Fruit fly (Drosophila melanogaster) whole organism, embryonic: ENCODE measurements around the gene Cisd2.

Experiments used
- CG10543 ChIP-seq: fragments of 200-800 bp; sonication (Bioruptor generic); optimal IDR thresholded peaks from 3 replicates; lab custom pipeline; 2017; ENCODE audit warnings: missing biosample characterization, mild to moderate bottlenecking, missing genetic modification characterization, moderate library complexity
- CG10979 ChIP-seq: fragments of 200-800 bp; sonication (Bioruptor generic); optimal IDR thresholded peaks from 2 replicates; lab custom pipeline; 2018; ENCODE audit warnings: missing biosample characterization, mild to moderate bottlenecking, missing genetic modification characterization, moderate library complexity
- CG12391 ChIP-seq: fragments of 200-800 bp; sonication (Bioruptor generic); optimal IDR thresholded peaks from 3 replicates; lab custom pipeline; 2018; ENCODE audit warnings: missing biosample characterization, mild to moderate bottlenecking, missing genetic modification characterization, moderate library complexity
- CG12769 ChIP-seq: fragments of 200-800 bp; sonication (Bioruptor generic); optimal IDR thresholded peaks from 2 replicates; lab custom pipeline; 2019; ENCODE audit warnings: missing biosample characterization, mild to moderate bottlenecking, missing genetic modification characterization, moderate library complexity
- CG16815 ChIP-seq: fragments of 200-800 bp; sonication (Bioruptor generic); optimal IDR thresholded peaks from 3 replicates; lab custom pipeline; 2017; ENCODE audit warnings: missing biosample characterization, mild to moderate bottlenecking, missing genetic modification characterization
- CG17328 ChIP-seq: fragments of 200-800 bp; sonication (Bioruptor generic); IDR thresholded peaks from 2 replicates; pipeline ENCODE4 v1.3.6; 2022; ENCODE audit warnings: missing biosample characterization, missing genetic modification characterization
- CG17359 ChIP-seq: fragments of 200-800 bp; sonication (Bioruptor generic); optimal IDR thresholded peaks from 3 replicates; lab custom pipeline; 2018; ENCODE audit warnings: missing biosample characterization, mild to moderate bottlenecking, missing genetic modification characterization, moderate library complexity
- CG17912 ChIP-seq: fragments of 200-800 bp; sonication (Bioruptor generic); optimal IDR thresholded peaks from 2 replicates; lab custom pipeline; 2018; ENCODE audit warnings: missing biosample characterization, mild to moderate bottlenecking, missing genetic modification characterization
- CG18262 ChIP-seq: fragments of 200-800 bp; optimal IDR thresholded peaks from 3 replicates; lab custom pipeline; 2019; ENCODE audit warnings: missing biosample characterization, mild to moderate bottlenecking, missing genetic modification characterization, moderate library complexity
- CG30403 ChIP-seq: fragments of 200-800 bp; sonication (Bioruptor generic); optimal IDR thresholded peaks from 3 replicates; lab custom pipeline; 2016; ENCODE audit warnings: missing biosample characterization, missing genetic modification characterization
- CG31365 ChIP-seq: fragments of 200-800 bp; sonication (Bioruptor generic); optimal IDR thresholded peaks from 2 replicates; lab custom pipeline; 2018; ENCODE audit warnings: missing biosample characterization, mild to moderate bottlenecking, missing genetic modification characterization
- CG32772 ChIP-seq: fragments of 200-800 bp; sonication (Bioruptor generic); IDR thresholded peaks from 2 replicates; pipeline ENCODE4 v1.3.6; 2022; ENCODE audit warnings: missing biosample characterization, missing genetic modification characterization
- CG4404 ChIP-seq: fragments of 200-800 bp; sonication (Bioruptor generic); IDR thresholded peaks from 2 replicates; pipeline ENCODE4 v1.3.6; 2022; ENCODE audit warnings: missing biosample characterization, missing genetic modification characterization
- CG6175 ChIP-seq: fragments of 200-800 bp; sonication (Bioruptor generic); IDR thresholded peaks from 3 replicates; pipeline ENCODE4 v1.3.6; 2022; ENCODE audit warnings: missing biosample characterization, missing genetic modification characterization
- CG6689 ChIP-seq: fragments of 200-800 bp; sonication (Bioruptor generic); IDR thresholded peaks from 2 replicates; pipeline ENCODE4 v1.3.6; 2022; ENCODE audit warnings: missing biosample characterization, missing genetic modification characterization
- CG7556 ChIP-seq: fragments of 200-800 bp; sonication (Bioruptor generic); optimal IDR thresholded peaks from 2 replicates; lab custom pipeline; 2017; ENCODE audit warnings: missing biosample characterization, mild to moderate bottlenecking, missing genetic modification characterization
- CG8388 ChIP-seq: fragments of 200-800 bp; sonication (Bioruptor generic); optimal IDR thresholded peaks from 2 replicates; lab custom pipeline; 2019; ENCODE audit warnings: missing biosample characterization, mild to moderate bottlenecking, missing genetic modification characterization, moderate library complexity
- CG9932 ChIP-seq: fragments of 200-800 bp; sonication (Bioruptor generic); IDR thresholded peaks from 2 replicates; pipeline ENCODE4 v1.3.6; 2022; ENCODE audit warnings: missing biosample characterization, missing genetic modification characterization
- Camta ChIP-seq: fragments of 200-800 bp; sonication (Bioruptor generic); optimal IDR thresholded peaks from 2 replicates; lab custom pipeline; 2016; ENCODE audit warnings: missing biosample characterization, missing genetic modification characterization
- Chrac-16 ChIP-seq: fragments of 200-800 bp; sonication (Bioruptor generic); optimal IDR thresholded peaks from 3 replicates; lab custom pipeline; 2016; ENCODE audit warnings: missing biosample characterization, missing genetic modification characterization
- D19A ChIP-seq: fragments of 200-800 bp; optimal IDR thresholded peaks from 3 replicates; lab custom pipeline; 2019; ENCODE audit warnings: missing biosample characterization, mild to moderate bottlenecking, missing genetic modification characterization, moderate library complexity
- Deaf1 ChIP-seq: fragments of 200-800 bp; optimal IDR thresholded peaks from 3 replicates; lab custom pipeline; 2019; ENCODE audit warnings: missing biosample characterization, mild to moderate bottlenecking, missing genetic modification characterization, moderate library complexity
- Drgx ChIP-seq: fragments of 200-800 bp; sonication (Bioruptor generic); IDR thresholded peaks from 2 replicates; pipeline ENCODE4 v1.3.6; 2022; ENCODE audit warnings: missing biosample characterization, missing genetic modification characterization
- Ets97D ChIP-seq: fragments of 200-800 bp; sonication (Bioruptor generic); optimal IDR thresholded peaks from 3 replicates; lab custom pipeline; 2016; ENCODE audit warnings: missing biosample characterization, missing genetic modification characterization
- Fer3 ChIP-seq: fragments of 200-800 bp; sonication (Bioruptor generic); optimal IDR thresholded peaks from 2 replicates; lab custom pipeline; 2018; ENCODE audit warnings: missing biosample characterization, mild to moderate bottlenecking, missing genetic modification characterization, moderate library complexity
- Hr78 ChIP-seq, 2 experiments: fragments of 200-800 bp in 1 of 2; fragments of >200 bp in 1 of 2; sonication (Bioruptor generic) in 1 of 2; optimal IDR thresholded peaks; 2 replicates each; lab custom pipeline; 2017 to 2019; ENCODE audit warnings: missing biosample characterization in 2 of 2, missing genetic modification characterization in 2 of 2, mild to moderate bottlenecking in 1 of 2, moderate library complexity in 1 of 2
- Med ChIP-seq: fragments of 200-800 bp; sonication (Bioruptor generic); peaks from one replicate; lab custom pipeline; 2016; ENCODE audit warnings: missing biosample characterization, missing genetic modification characterization, mild to moderate bottlenecking, inconsistent platforms, moderate library complexity
- Oli ChIP-seq: fragments of 200-800 bp; sonication (Bioruptor generic); optimal IDR thresholded peaks from 2 replicates; lab custom pipeline; 2018; ENCODE audit warnings: missing biosample characterization, mild to moderate bottlenecking, missing genetic modification characterization, moderate library complexity
- PHDP ChIP-seq: fragments of 200-800 bp; sonication (Bioruptor generic); optimal IDR thresholded peaks from 3 replicates; lab custom pipeline; 2018; ENCODE audit warnings: missing biosample characterization, mild to moderate bottlenecking, missing genetic modification characterization, moderate library complexity
- Sox100B ChIP-seq: fragments of 200-800 bp; sonication (Bioruptor generic); optimal IDR thresholded peaks from 3 replicates; lab custom pipeline; 2018; ENCODE audit warnings: missing biosample characterization, mild to moderate bottlenecking, missing genetic modification characterization
- Ssrp ChIP-seq: fragments of 200-800 bp; sonication (Bioruptor generic); optimal IDR thresholded peaks from 2 replicates; lab custom pipeline; 2018; ENCODE audit warnings: missing biosample characterization, mild to moderate bottlenecking, missing genetic modification characterization, moderate library complexity
- Usf ChIP-seq: fragments of 200-800 bp; sonication (Bioruptor generic); optimal IDR thresholded peaks from 2 replicates; lab custom pipeline; 2017; ENCODE audit warnings: missing genotype, missing biosample characterization, missing genetic modification characterization
- Xrp1 ChIP-seq: fragments of 200-800 bp; sonication (Bioruptor generic); IDR thresholded peaks from 2 replicates; pipeline ENCODE4 v1.3.6; 2022; ENCODE audit warnings: missing biosample characterization, missing genetic modification characterization
- croc ChIP-seq: fragments of 200-800 bp; sonication (Bioruptor generic); conservative IDR thresholded peaks from 3 replicates; pipeline ENCODE4 v1.3.6; 2022; ENCODE audit warnings: missing biosample characterization, missing genetic modification characterization
- dm ChIP-seq: fragments of 200-800 bp; sonication (Bioruptor generic); optimal IDR thresholded peaks from 3 replicates; lab custom pipeline; 2016; ENCODE audit warnings: missing biosample characterization, missing genetic modification characterization
- grau ChIP-seq: fragments of 200-800 bp; optimal IDR thresholded peaks from 3 replicates; lab custom pipeline; 2019; ENCODE audit warnings: missing biosample characterization, mild to moderate bottlenecking, missing genetic modification characterization, moderate library complexity
- kni ChIP-seq: fragments of 200-800 bp; sonication (Bioruptor generic); optimal IDR thresholded peaks from 3 replicates; lab custom pipeline; 2017; ENCODE audit warnings: mild to moderate bottlenecking, missing biosample characterization, missing genetic modification reagents, missing genetic modification characterization
- lbe ChIP-seq: fragments of 200-800 bp; sonication (Bioruptor generic); optimal IDR thresholded peaks from 2 replicates; lab custom pipeline; 2016; ENCODE audit warnings: missing biosample characterization, mild to moderate bottlenecking, missing genetic modification characterization
- lola ChIP-seq, 3 experiments: fragments of >200 bp in 2 of 3; fragments of 200-800 bp in 1 of 3; sonication (Bioruptor generic) in 1 of 3; optimal IDR thresholded peaks; 2 replicates each; lab custom pipeline; 2017 to 2019; ENCODE audit warnings: missing biosample characterization in 3 of 3, missing genetic modification characterization in 3 of 3, mild to moderate bottlenecking in 1 of 3, moderate library complexity in 1 of 3
- nmo ChIP-seq: fragments of 200-800 bp; sonication (Bioruptor generic); optimal IDR thresholded peaks from 2 replicates; lab custom pipeline; 2018; ENCODE audit warnings: missing biosample characterization, mild to moderate bottlenecking, missing genetic modification characterization, moderate library complexity
- nom ChIP-seq: fragments of 200-800 bp; sonication (Bioruptor generic); optimal IDR thresholded peaks from 2 replicates; lab custom pipeline; 2017; ENCODE audit warnings: missing biosample characterization, missing genetic modification characterization, mild to moderate bottlenecking, moderate library complexity, missing genetic modification reagents
- onecut ChIP-seq: fragments of 200-800 bp; sonication (Bioruptor generic); IDR thresholded peaks from 2 replicates; pipeline ENCODE4 v1.3.6; 2022; ENCODE audit warnings: missing biosample characterization, missing genetic modification characterization
- phol ChIP-seq: fragments of 200-800 bp; sonication (Bioruptor generic); optimal IDR thresholded peaks from 3 replicates; lab custom pipeline; 2018; ENCODE audit warnings: missing biosample characterization, mild to moderate bottlenecking, missing genetic modification characterization, moderate library complexity
- sima ChIP-seq: fragments of 200-800 bp; sonication (Bioruptor generic); optimal IDR thresholded peaks from 2 replicates; lab custom pipeline; 2016; ENCODE audit warnings: missing biosample characterization, missing genetic modification characterization
- tio ChIP-seq: fragments of 200-800 bp; sonication (Bioruptor generic); optimal IDR thresholded peaks from 2 replicates; lab custom pipeline; 2017; ENCODE audit warnings: missing biosample characterization, missing genetic modification characterization, inconsistent platforms
- vvl ChIP-seq: fragments of 200-800 bp; sonication (Bioruptor generic); IDR thresholded peaks from 2 replicates; pipeline ENCODE4 v1.3.6; 2022; ENCODE audit warnings: missing biosample characterization, missing genetic modification characterization
- zfh2 ChIP-seq: fragments of 200-800 bp; sonication (Bioruptor generic); optimal IDR thresholded peaks from 2 replicates; lab custom pipeline; 2016; ENCODE audit warnings: missing biosample characterization, missing genetic modification characterization

The Cisd2 gene

dm6 chr3R:29210542-29211393, 12.5 kb downstream of the Cisd2 start (continued):
- peak; percentile 93 for TF ChIP-seq CG12769 (tag; lab: Kevin White, UChicago)
- peak; percentile 95 for TF ChIP-seq kni (GFP tag; lab: Kevin White, UChicago)
- no peak for TF ChIP-seq CG31365
- peak; percentile 38; the same call in 2 of the 3 replicates for TF ChIP-seq croc (GFP tag; lab: Robert Waterston, UW)
- peak; percentile 30; the same call in 1 of the 2 replicates for TF ChIP-seq CG6689 (GFP tag; lab: Robert Waterston, UW)
- 0 out of 2 replicates have a peak, but pooled peaks have one; percentile 35 for TF ChIP-seq CG17328
- peak in 1 of 2 experiments; percentile 48 for TF ChIP-seq Hr78 (GFP tag; optimal IDR thresholded peaks at IDR 0.05; lab: Kevin White, UChicago)
- peak; percentile 60 for TF ChIP-seq CG32772 (GFP tag; lab: Robert Waterston, UW)
- peak in 1 of 3 experiments; percentile 70 for TF ChIP-seq lola (GFP tag; optimal IDR thresholded peaks at IDR 0.05; lab: Kevin White, UChicago)
- no peak for TF ChIP-seq CG17912 (GFP tag; lab: Kevin White, UChicago)
- peak; percentile 91 for TF ChIP-seq grau (tag; lab: Kevin White, UChicago)
- TF ChIP-seq CG9932 (GFP tag; lab: Robert Waterston, UW): peak; percentile 37
- peak; percentile 38 for TF ChIP-seq phol (tag; lab: Kevin White, UChicago)
- peak; percentile 4 for TF ChIP-seq Camta (GFP tag; lab: Kevin White, UChicago)
- TF ChIP-seq CG16815 (GFP tag; lab: Kevin White, UChicago): peak; percentile 11
- TF ChIP-seq onecut: no peak
- no peak for TF ChIP-seq Fer3 (tag; lab: Kevin White, UChicago)
- TF ChIP-seq CG18262 (tag; lab: Kevin White, UChicago): peak; percentile 47
- TF ChIP-seq Xrp1 (GFP tag; lab: Robert Waterston, UW): peak; percentile 41; the same call in 1 of the 2 replicates
- TF ChIP-seq Usf (GFP tag; lab: Kevin White, UChicago): peak; percentile 4
- TF ChIP-seq CG7556 (GFP tag; lab: Kevin White, UChicago): peak; percentile 14
- peak; percentile 6 for TF ChIP-seq CG8388 (GFP tag; lab: Kevin White, UChicago)
- TF ChIP-seq zfh2 (GFP tag; lab: Kevin White, UChicago): peak; percentile 11
- peak; percentile 2 for TF ChIP-seq D19A (tag; lab: Kevin White, UChicago)
- peak; percentile 63 for TF ChIP-seq Med
- peak; percentile 22 for TF ChIP-seq Chrac-16 (GFP tag; lab: Kevin White, UChicago)
- TF ChIP-seq Ssrp (tag; lab: Kevin White, UChicago): peak; percentile 10
- TF ChIP-seq PHDP: peak; percentile 12
- TF ChIP-seq CG12391 (tag; lab: Kevin White, UChicago): peak; percentile 22
- no peak for TF ChIP-seq Ets97D (GFP tag; lab: Kevin White, UChicago)
- peak; percentile 6 for TF ChIP-seq Sox100B (GFP tag; lab: Kevin White, UChicago)
- peak; percentile 37 for TF ChIP-seq CG10979 (tag; lab: Kevin White, UChicago)
- TF ChIP-seq nom (GFP tag; lab: Kevin White, UChicago): peak; percentile 86
- TF ChIP-seq tio: no peak
- no peak for TF ChIP-seq vvl (GFP tag; lab: Robert Waterston, UW)
- peak; percentile 71 for TF ChIP-seq Drgx
- peak; percentile 27 for TF ChIP-seq nmo (GFP tag; lab: Kevin White, UChicago)
- TF ChIP-seq lbe (GFP tag; lab: Kevin White, UChicago): peak; percentile 54
- TF ChIP-seq Deaf1 (tag; lab: Kevin White, UChicago): peak; percentile 72
- TF ChIP-seq CG17359 (tag; lab: Kevin White, UChicago): peak; percentile 21
- TF ChIP-seq CG10543 (GFP tag; lab: Kevin White, UChicago): peak; percentile 38
- 0 out of 2 replicates have a peak, but pooled peaks have one; percentile 8 for TF ChIP-seq CG4404 (GFP tag; lab: Robert Waterston, UW)
- TF ChIP-seq dm (GFP tag; lab: Kevin White, UChicago): no peak
- peak; percentile 20 for TF ChIP-seq Oli (tag; lab: Kevin White, UChicago)
- peak; percentile 9 for TF ChIP-seq CG30403 (GFP tag; lab: Kevin White, UChicago)
- TF ChIP-seq sima: no peak
- TF ChIP-seq CG6175 (GFP tag; lab: Robert Waterston, UW): peak; percentile 67; the same call in 2 of the 3 replicates
